Worm (Caenorhabditis elegans): ENCODE data around the gene ubxn-2.

The ubxn-2 gene

ce11 chrIV:2773382-2773979 is 47.9 kb upstream of the ubxn-2 start:
- TF ChIP-seq ama-1 (optimal IDR thresholded peaks at IDR 0.05) = peak; percentile 30
- no peak for TF ChIP-seq ama-1 (GFP tag; optimal IDR thresholded peaks at IDR 0.05)
- TF ChIP-seq nfyb-1 (GFP tag; IDR thresholded peaks at IDR 0.05) = 0 out of 2 replicates have a peak, but pooled peaks have one; percentile 7
- no peak for TF ChIP-seq F57C9.4 (tag; optimal IDR thresholded peaks at IDR 0.05)
- TF ChIP-seq dox-1 (GFP tag; IDR thresholded peaks at IDR 0.05) = no peak
- TF ChIP-seq sea-2 (GFP tag; IDR thresholded peaks at IDR 0.05) = no peak

DNA sequence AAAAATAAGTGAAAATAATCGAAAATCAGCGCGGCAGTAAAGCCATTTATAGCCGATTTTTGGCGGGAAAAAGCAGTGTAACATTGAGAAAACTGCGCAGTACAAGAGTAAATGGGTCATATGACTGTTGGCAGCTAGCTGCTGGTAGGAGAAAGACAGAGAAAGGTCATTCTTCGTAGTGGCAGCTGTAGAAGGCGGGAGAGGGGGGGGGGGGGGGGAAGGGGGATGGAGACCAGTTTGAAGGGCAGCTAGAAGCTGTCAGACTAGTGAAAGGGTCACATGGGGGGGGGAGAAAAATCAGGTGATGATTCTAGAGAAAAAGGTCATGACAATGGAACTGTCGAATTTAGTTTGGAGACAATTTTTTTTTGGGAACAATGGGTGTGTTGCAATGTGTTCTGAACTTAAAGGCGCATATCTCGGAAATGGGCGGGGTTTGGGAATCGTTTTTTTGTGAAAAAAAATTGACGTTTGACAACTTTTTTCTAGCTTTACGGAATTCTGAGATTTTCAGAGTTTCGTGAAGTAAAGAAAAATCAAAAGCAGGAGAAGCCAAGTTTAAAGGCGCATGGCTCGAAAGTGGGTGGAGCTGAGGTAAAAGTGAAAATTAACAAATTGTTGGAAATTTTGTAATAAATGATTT is 46.7 kb upstream of the ubxn-2 start:
- TF ChIP-seq efl-1 (GFP tag; optimal IDR thresholded peaks at IDR 0.05) (no peak), chd-7 (tag; optimal IDR thresholded peaks at IDR 0.05) (peak; percentile 40), zfh-2 (GFP tag; conservative IDR thresholded peaks at IDR 0.05) (peak; percentile 82), ceh-27 (GFP tag; optimal IDR thresholded peaks at IDR 0.05) (peak; percentile 55), egrh-3 (GFP tag; IDR thresholded peaks at IDR 0.05) (peak; percentile 73; the same call in 1 of the 2 replicates), hlh-26 (GFP tag; conservative IDR thresholded peaks at IDR 0.05) (no peak), cebp-1 (GFP tag; IDR thresholded peaks at IDR 0.05) (no peak), cebp-1 (tag; optimal IDR thresholded peaks at IDR 0.05) (peak; percentile 48), Y95B8A.8 (GFP tag; IDR thresholded peaks at IDR 0.05) (no peak), zim-3 (tag; optimal IDR thresholded peaks at IDR 0.05) (peak; percentile 48), madf-6 (GFP tag; IDR thresholded peaks at IDR 0.05) (no peak), ztf-26 (tag; optimal IDR thresholded peaks at IDR 0.05) (peak; percentile 84), somi-1 (GFP tag; optimal IDR thresholded peaks at IDR 0.05) (peak; percentile 34), B0336.3 (GFP tag; IDR thresholded peaks at IDR 0.05) (peak; percentile 51; the same call in 1 of the 2 replicates)

DNA sequence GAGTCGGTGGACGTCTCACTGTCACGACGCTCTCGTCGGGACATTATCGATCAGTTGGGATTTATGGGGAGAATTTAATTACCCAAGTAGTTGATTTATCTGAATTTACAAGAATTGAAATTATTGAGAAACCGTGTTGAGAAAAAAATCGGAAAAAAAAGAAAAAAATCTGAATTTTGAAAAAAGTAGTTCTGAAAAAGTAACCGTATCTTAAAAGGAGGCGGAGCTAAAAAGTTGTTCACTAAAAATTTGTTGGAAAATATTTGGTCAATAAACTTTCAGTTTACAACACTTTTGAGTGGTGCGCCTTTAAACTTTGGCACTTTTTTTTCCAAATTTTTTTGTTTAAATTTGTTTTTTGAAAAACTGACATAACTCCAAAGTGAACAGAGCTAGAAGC is 46.1 kb upstream of the ubxn-2 start, which contains the start of gene Y54G2A.11:
TSS of gene Y54G2A.11 (minus strand) at position 101 of the 400 bp plus-strand sequence.
- TF ChIP-seq nfya-1 (tag; optimal IDR thresholded peaks at IDR 0.05; ENCODE audit: borderline replicate concordance, insufficient read depth) (no peak), Y79H2A.3 (GFP tag; conservative IDR thresholded peaks at IDR 0.05) (no peak), nhr-120 (GFP tag; IDR thresholded peaks at IDR 0.05) (no peak), Y95B8A.8 (GFP tag; IDR thresholded peaks at IDR 0.05) (no peak), hmg-1.2 (GFP tag; IDR thresholded peaks at IDR 0.05) (no peak), athp-1 (tag; optimal IDR thresholded peaks at IDR 0.05) (no peak), gei-17 (GFP tag; optimal IDR thresholded peaks at IDR 0.05) (no peak), madf-8 (GFP tag; conservative IDR thresholded peaks at IDR 0.05) (no peak), D2030.7 (GFP tag; IDR thresholded peaks at IDR 0.05) (no peak), F39B2.1 (GFP tag; IDR thresholded peaks at IDR 0.05) (no peak)

- TF ChIP-seq ztf-6 (GFP tag; IDR thresholded peaks at IDR 0.05) (no peak), fkh-3 (tag; optimal IDR thresholded peaks at IDR 0.05) (peak; percentile 23), ceh-27 (GFP tag; optimal IDR thresholded peaks at IDR 0.05) (no peak), ceh-79 (tag; optimal IDR thresholded peaks at IDR 0.05) (peak; percentile 51), zfh-2 (GFP tag; conservative IDR thresholded peaks at IDR 0.05) (peak; percentile 78), gei-17 (GFP tag; optimal IDR thresholded peaks at IDR 0.05) (no peak), lir-1 (GFP tag; conservative IDR thresholded peaks at IDR 0.05) (no peak), repo-1 (tag; optimal IDR thresholded peaks at IDR 0.05) (no peak), cebp-2 (GFP tag; IDR thresholded peaks at IDR 0.05) (0 out of 2 replicates have a peak, but pooled peaks have one; percentile 59), dox-1 (GFP tag; IDR thresholded peaks at IDR 0.05) (no peak), let-526 (GFP tag; IDR thresholded peaks at IDR 0.05) (no peak), ztf-25 (GFP tag; IDR thresholded peaks at IDR 0.05) (no peak), B0336.3 (GFP tag; IDR thresholded peaks at IDR 0.05) (0 out of 2 replicates have a peak, but pooled peaks have one; percentile 11), ceh-58 (GFP tag; IDR thresholded peaks at IDR 0.05) (no peak), Y67H2A.10 (GFP tag; conservative IDR thresholded peaks at IDR 0.05) (0 out of 2 replicates have a peak, but pooled peaks have one; percentile 10), akir-1 (GFP tag; optimal IDR thresholded peaks at IDR 0.05) (no peak), nhr-120 (GFP tag; IDR thresholded peaks at IDR 0.05) (0 out of 2 replicates have a peak, but pooled peaks have one; percentile 27), F49E8.2 (tag; optimal IDR thresholded peaks at IDR 0.05; ENCODE audit: insufficient read depth) (no peak), nhr-27 (tag; optimal IDR thresholded peaks at IDR 0.05) (no peak), madf-10 (tag; optimal IDR thresholded peaks at IDR 0.05) (no peak)
Measured at ce11 chrIV:2770835-2771234, 45.2 kb upstream of the ubxn-2 start.
